Worm (Caenorhabditis elegans) whole organism, late embryonic: ENCODE results near the gene F16G10.1.

ENCODE experiments used
- fax-1 ChIP-seq: sonication (generic microtip); optimal IDR thresholded peaks from 2 replicates; lab custom pipeline; 2016; ENCODE audit warnings: missing genotype, missing genetic modification characterization, missing compliant biosample characterization
- hlh-13 ChIP-seq: fragments of 200-800 bp; sonication (Bioruptor generic); optimal IDR thresholded peaks from 2 replicates; lab custom pipeline; 2018; ENCODE audit warnings: mild to moderate bottlenecking, missing genetic modification characterization, missing compliant biosample characterization
- pqm-1 ChIP-seq: sonication (generic microtip); optimal IDR thresholded peaks from 2 replicates; lab custom pipeline; 2016; ENCODE audit warnings: missing genetic modification characterization, missing compliant biosample characterization

ce11 chrII:2395864-2396263 lies 8.2 kb upstream of the F16G10.1 start, which contains the start of gene F16G10.13:
- TF ChIP-seq pqm-1 (tag; lab: Kevin White, UChicago) (no peak), fax-1 (tag; lab: Kevin White, UChicago) (no peak), hlh-13 (GFP tag; lab: Kevin White, UChicago) (no peak)
